Fruit fly (Drosophila melanogaster): Measurements from ENCODE around the gene CG12496.
A peak's percentile ranks its signal among the peaks of the same experiment; 100 is the strongest.

CG12496 gene

DNA sequence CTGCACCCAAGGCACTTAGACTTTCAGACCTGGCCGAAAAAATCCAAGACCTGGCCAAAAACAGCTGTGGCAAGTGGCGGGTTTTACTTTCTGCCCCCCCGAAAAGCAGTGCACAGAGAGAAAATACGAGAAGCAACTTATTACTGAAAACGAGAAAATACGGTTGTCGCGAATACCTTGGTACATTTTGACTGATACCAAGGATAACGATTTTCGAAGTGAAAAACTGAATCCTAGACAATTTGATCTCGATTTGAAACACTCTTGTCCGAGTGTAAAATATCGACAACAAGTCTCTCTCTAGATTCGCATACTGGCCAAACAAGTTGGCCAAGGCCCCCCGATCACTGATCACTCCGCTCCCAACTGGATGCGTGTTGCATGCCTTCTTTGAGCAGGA, 50.9 kb downstream of the CG12496 start (continued):
- no peak for TF ChIP-seq CG9727 (GFP tag; optimal IDR thresholded peaks at IDR 0.05)
- no peak for TF ChIP-seq seq (GFP tag; IDR thresholded peaks at IDR 0.05)
- TF ChIP-seq tio (GFP tag; optimal IDR thresholded peaks at IDR 0.05): no peak
- TF ChIP-seq D19B (GFP tag; optimal IDR thresholded peaks at IDR 0.05): no peak
- no peak for TF ChIP-seq lab (GFP tag; optimal IDR thresholded peaks at IDR 0.05)
- no peak for TF ChIP-seq vnd (GFP tag; IDR thresholded peaks at IDR 0.05; ENCODE audit: partially characterized antibody)
- peak; percentile 85 for TF ChIP-seq Med (GFP tag)
- TF ChIP-seq D19A (tag; optimal IDR thresholded peaks at IDR 0.05): no peak
- no peak for TF ChIP-seq CG9215 (GFP tag; IDR thresholded peaks at IDR 0.05)
- no peak for TF ChIP-seq zf30C (GFP tag; optimal IDR thresholded peaks at IDR 0.05)
- peak; percentile 17 for TF ChIP-seq unpg (GFP tag; optimal IDR thresholded peaks at IDR 0.05)
- TF ChIP-seq CG4730 (GFP tag; IDR thresholded peaks at IDR 0.05): no peak
- no peak for TF ChIP-seq CG5953 (GFP tag; IDR thresholded peaks at IDR 0.05)
- no peak for TF ChIP-seq crp (GFP tag; optimal IDR thresholded peaks at IDR 0.05)
- TF ChIP-seq CG17568 (GFP tag; optimal IDR thresholded peaks at IDR 0.05): no peak
- no peak for TF ChIP-seq CG3281 (GFP tag; optimal IDR thresholded peaks at IDR 0.05)
- no peak for TF ChIP-seq CG16863 (GFP tag; optimal IDR thresholded peaks at IDR 0.05)
- TF ChIP-seq prd (optimal IDR thresholded peaks at IDR 0.05): no peak
- TF ChIP-seq prd (GFP tag; IDR thresholded peaks at IDR 0.05): peak; percentile 31; the same call in 1 of the 3 replicates
- no peak for TF ChIP-seq CG7357 (GFP tag; IDR thresholded peaks at IDR 0.05)
- TF ChIP-seq esg (GFP tag; conservative IDR thresholded peaks at IDR 0.05): no peak
- no peak for TF ChIP-seq CG12942 (GFP tag; optimal IDR thresholded peaks at IDR 0.05)
- no peak for TF ChIP-seq TFAM (GFP tag; optimal IDR thresholded peaks at IDR 0.05)
- no peak for TF ChIP-seq CG4328 (GFP tag; optimal IDR thresholded peaks at IDR 0.05)
- TF ChIP-seq Pdp1 (GFP tag; optimal IDR thresholded peaks at IDR 0.05): no peak
- no peak for TF ChIP-seq CG12104 (GFP tag; optimal IDR thresholded peaks at IDR 0.05)
- TF ChIP-seq corto (GFP tag; optimal IDR thresholded peaks at IDR 0.05): peak; percentile 34
- TF ChIP-seq ci (GFP tag; IDR thresholded peaks at IDR 0.05): peak; percentile 62; the same call in 1 of the 3 replicates
- peak; percentile 18; the same call in 1 of the 2 replicates for TF ChIP-seq Xrp1 (GFP tag; IDR thresholded peaks at IDR 0.05)
- TF ChIP-seq p53 (GFP tag; optimal IDR thresholded peaks at IDR 0.05): no peak
- no peak for TF ChIP-seq da (GFP tag; optimal IDR thresholded peaks at IDR 0.05)
- no peak for TF ChIP-seq BtbVII (GFP tag; optimal IDR thresholded peaks at IDR 0.05)
- no peak for TF ChIP-seq gfzf (GFP tag; optimal IDR thresholded peaks at IDR 0.05)
- peak; percentile 48; the same call in 1 of the 2 replicates for TF ChIP-seq Rfx (GFP tag; IDR thresholded peaks at IDR 0.05)
- no peak for TF ChIP-seq CG10431 (GFP tag; optimal IDR thresholded peaks at IDR 0.05)
- TF ChIP-seq CG18262 (tag; optimal IDR thresholded peaks at IDR 0.05): no peak
- TF ChIP-seq yki (optimal IDR thresholded peaks at IDR 0.05): no peak
- no peak for TF ChIP-seq z (GFP tag; IDR thresholded peaks at IDR 0.05)
- TF ChIP-seq sna (GFP tag; IDR thresholded peaks at IDR 0.05; ENCODE audit: partially characterized antibody): no peak
- no peak for TF ChIP-seq Doc2 (GFP tag; IDR thresholded peaks at IDR 0.05)
- TF ChIP-seq tx (GFP tag; optimal IDR thresholded peaks at IDR 0.05): no peak
- no peak for TF ChIP-seq gcm2 (GFP tag; optimal IDR thresholded peaks at IDR 0.05)
- TF ChIP-seq Antp (GFP tag; optimal IDR thresholded peaks at IDR 0.05): no peak
- TF ChIP-seq az2 (GFP tag; optimal IDR thresholded peaks at IDR 0.05): no peak
- no peak for TF ChIP-seq CG7271 (tag; optimal IDR thresholded peaks at IDR 0.05)
- TF ChIP-seq sens-2 (GFP tag; IDR thresholded peaks at IDR 0.05): no peak
- no peak for TF ChIP-seq ash1 (GFP tag; optimal IDR thresholded peaks at IDR 0.05)
- TF ChIP-seq fd3F (GFP tag; optimal IDR thresholded peaks at IDR 0.05): no peak
- TF ChIP-seq CG11085 (GFP tag; IDR thresholded peaks at IDR 0.05): no peak
- TF ChIP-seq CG3726 (GFP tag; IDR thresholded peaks at IDR 0.05): no peak
- no peak for TF ChIP-seq NFAT (GFP tag; IDR thresholded peaks at IDR 0.05)
- peak; percentile 6 for TF ChIP-seq CG7839 (tag; optimal IDR thresholded peaks at IDR 0.05)
- TF ChIP-seq Mes4 (GFP tag; optimal IDR thresholded peaks at IDR 0.05): no peak

All from whole organism, embryonic.